Worm (Caenorhabditis elegans) whole organism, early embryonic: Measurements from ENCODE around the gene ceh-39.

ENCODE experiments used
- F13C5.2 ChIP-seq: sonication (generic microtip); optimal IDR thresholded peaks from 2 replicates; lab custom pipeline; 2017; ENCODE audit warnings: mild to moderate bottlenecking, missing genetic modification characterization, inconsistent platforms, missing compliant biosample characterization
- ama-1 ChIP-seq: fragments of 150-350 bp; optimal IDR thresholded peaks from 2 replicates; lab custom pipeline; 2014
- ets-7 ChIP-seq: sonication (generic microtip); optimal IDR thresholded peaks from 2 replicates; lab custom pipeline; 2016; ENCODE audit warnings: missing genotype, missing genetic modification characterization, missing compliant biosample characterization
- flt-1 ChIP-seq: fragments of 200-800 bp; sonication (Bioruptor generic); IDR thresholded peaks from 2 replicates; pipeline ENCODE4 v1.3.6; 2022; ENCODE audit warnings: missing genetic modification characterization, missing compliant biosample characterization
- hmbx-1 ChIP-seq: sonication (generic microtip); optimal IDR thresholded peaks from 2 replicates; lab custom pipeline; 2016; ENCODE audit warnings: mild to moderate bottlenecking, missing genetic modification characterization, missing compliant biosample characterization
- hnd-1 ChIP-seq: sonication (generic microtip); optimal IDR thresholded peaks from 2 replicates; lab custom pipeline; 2016; ENCODE audit warnings: missing genetic modification characterization, missing compliant biosample characterization
- scrt-1 ChIP-seq: fragments of 200-800 bp; sonication (Bioruptor generic); IDR thresholded peaks from 2 replicates; pipeline ENCODE4 v1.3.6; 2022; ENCODE audit warnings: missing genetic modification characterization, missing compliant biosample characterization

- no peak for TF ChIP-seq hmbx-1 (tag; lab: Kevin White, UChicago)
- no peak for TF ChIP-seq ets-7 (tag; lab: Kevin White, UChicago)
- no peak for TF ChIP-seq hnd-1 (tag; lab: Kevin White, UChicago)
- TF ChIP-seq flt-1 (GFP tag; lab: Robert Waterston, UW): no peak
- no peak for TF ChIP-seq scrt-1 (GFP tag; lab: Robert Waterston, UW)
- TF ChIP-seq ama-1 (lab: Kevin White, UChicago): no peak
- no peak for TF ChIP-seq F13C5.2 (tag; lab: Kevin White, UChicago)
These were observed 44.5 kb downstream of the ceh-39 start, which contains the start of gene C14E2.3 for ce11 chrX:1811436-1811835.
